Fruit fly (Drosophila melanogaster) Kc167 (cell line): ENCODE results near the gene Polr2G.

Source experiments
- Myc ChIP-seq: fragments of >200 bp; optimal IDR thresholded peaks from 2 replicates; lab custom pipeline; 2017; ENCODE audit warnings: missing external identifiers
- Sin3A ChIP-seq: fragments of >200 bp; optimal IDR thresholded peaks from 2 replicates; lab custom pipeline; 2018; ENCODE audit warnings: missing external identifiers
- h ChIP-seq: fragments of >200 bp; optimal IDR thresholded peaks from 3 replicates; lab custom pipeline; 2018; ENCODE audit warnings: missing external identifiers
- insv ChIP-seq: fragments of >200 bp; optimal IDR thresholded peaks from 3 replicates; lab custom pipeline; 2018; ENCODE audit warnings: missing external identifiers
- psq ChIP-seq: fragments of >200 bp; optimal IDR thresholded peaks from 2 replicates; lab custom pipeline; 2017; ENCODE audit warnings: missing external identifiers
- ttk ChIP-seq: sonication (Bioruptor generic); optimal IDR thresholded peaks from 2 replicates; lab custom pipeline; 2017; ENCODE audit warnings: missing external identifiers

Polr2G gene

DNA sequence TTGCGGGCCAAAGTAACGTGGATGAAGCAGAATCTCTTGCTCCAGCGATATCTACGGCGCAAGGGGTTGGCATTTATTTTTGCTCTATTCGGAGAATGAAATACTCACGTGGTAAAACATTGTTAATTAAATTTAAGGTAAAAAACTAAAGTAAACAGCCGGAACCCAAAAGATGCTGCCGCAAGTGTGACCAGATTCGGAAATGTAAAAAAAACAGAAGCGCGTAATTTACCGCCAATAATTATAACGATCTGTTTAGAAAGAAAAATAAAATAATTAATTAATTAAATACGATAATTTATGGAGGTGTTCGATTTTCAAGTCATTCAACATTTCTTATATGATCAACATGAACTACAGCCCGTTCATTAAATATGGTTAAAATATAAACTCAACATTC, at the start of gene Polr2G:
Gene Polr2G, minus strand, starts transcription at position 208 of the 400 bp plus-strand sequence.
- TF ChIP-seq Sin3A (lab: Kevin White, UChicago) (no peak), psq (lab: Kevin White, UChicago) (no peak), insv (lab: Kevin White, UChicago) (no peak), ttk (lab: Kevin White, UChicago) (no peak), h (no peak), Myc (lab: Kevin White, UChicago) (no peak)

dm6 chr3R:15268856-15269255, 45.9 kb upstream of the Polr2G start:
- no peak for TF ChIP-seq Sin3A (lab: Kevin White, UChicago)
- TF ChIP-seq Myc (lab: Kevin White, UChicago), result no peak
- TF ChIP-seq insv (lab: Kevin White, UChicago), result no peak
- no peak for TF ChIP-seq psq (lab: Kevin White, UChicago)
- no peak for TF ChIP-seq h
- no peak for TF ChIP-seq ttk (lab: Kevin White, UChicago)

dm6 chr3R:15268426-15268825, 45.4 kb upstream of the Polr2G start, which contains the start of the genes CG14864 and Zip88E:
Gene CG14864, minus strand, starts transcription at chr3R:15268538.
Gene Zip88E, plus strand, starts transcription at chr3R:15268662.
- TF ChIP-seq insv (lab: Kevin White, UChicago), result no peak

dm6 chr3R:15265406-15266040, 42.5 kb upstream of the Polr2G start, which contains the start of gene ATPsynO:
Gene ATPsynO, plus strand, starts transcription at chr3R:15265591.
- TF ChIP-seq insv (lab: Kevin White, UChicago), result no peak
- TF ChIP-seq h, result no peak
- no peak for TF ChIP-seq ttk (lab: Kevin White, UChicago)
- no peak for TF ChIP-seq psq (lab: Kevin White, UChicago)
- no peak for TF ChIP-seq Myc (lab: Kevin White, UChicago)
- TF ChIP-seq Sin3A (lab: Kevin White, UChicago), result no peak

DNA sequence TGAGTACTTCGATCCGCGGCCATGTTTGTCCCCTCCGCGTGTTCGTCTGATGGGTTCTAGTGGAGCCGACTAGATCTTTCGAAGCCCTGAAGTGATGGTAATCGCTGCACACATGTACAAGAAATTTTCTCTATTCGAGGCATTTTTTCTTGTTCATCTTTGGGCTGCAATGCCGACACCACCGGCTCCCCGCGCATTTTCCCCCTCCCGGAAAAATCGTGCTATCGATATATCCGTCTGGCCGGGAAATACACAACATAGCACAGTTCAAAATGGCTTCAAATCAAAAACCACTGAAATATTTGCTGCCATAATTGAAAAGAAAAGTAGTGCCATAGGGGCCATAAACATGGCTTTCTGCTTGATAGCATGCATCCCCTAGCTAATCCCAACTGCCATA, 41.0 kb upstream of the Polr2G start:
- no peak for TF ChIP-seq ttk (lab: Kevin White, UChicago)
- TF ChIP-seq insv (lab: Kevin White, UChicago), result no peak
- TF ChIP-seq psq (lab: Kevin White, UChicago), result no peak
- TF ChIP-seq h, result no peak
- no peak for TF ChIP-seq Myc (lab: Kevin White, UChicago)
- no peak for TF ChIP-seq Sin3A (lab: Kevin White, UChicago)

dm6 chr3R:15262710-15263672, 40.0 kb upstream of the Polr2G start, which contains the start of the genes eIF2gamma and Set:
Gene eIF2gamma, minus strand, starts transcription at chr3R:15263458.
Gene Set, plus strand, starts transcription at chr3R:15263552.
- no peak for TF ChIP-seq psq (lab: Kevin White, UChicago)
- TF ChIP-seq Sin3A (lab: Kevin White, UChicago), result no peak
- no peak for TF ChIP-seq h
- TF ChIP-seq insv (lab: Kevin White, UChicago), result no peak

DNA sequence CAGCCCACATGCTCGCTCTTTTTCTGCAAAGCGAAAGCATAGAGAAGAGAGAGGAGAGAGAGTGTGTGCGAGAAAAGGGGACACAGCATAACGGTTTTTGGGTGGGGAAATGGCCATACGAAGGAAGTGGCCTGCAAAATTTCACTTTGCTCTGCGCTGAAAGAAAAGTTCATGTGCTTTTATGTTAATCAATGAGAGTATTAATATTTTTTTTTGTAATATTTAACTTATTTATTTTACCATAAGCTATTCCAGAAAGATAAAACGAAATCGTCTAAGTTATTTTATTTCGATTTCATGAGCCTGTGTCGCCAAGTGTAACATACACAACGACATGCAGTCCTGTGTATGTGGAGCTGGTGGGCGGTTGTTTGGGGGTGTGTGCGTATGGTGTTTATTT, 27.5 kb upstream of the Polr2G start:
- no peak for TF ChIP-seq Sin3A (lab: Kevin White, UChicago)
- TF ChIP-seq insv (lab: Kevin White, UChicago), result no peak

- no peak for TF ChIP-seq h
- no peak for TF ChIP-seq Sin3A (lab: Kevin White, UChicago)
- no peak for TF ChIP-seq Myc (lab: Kevin White, UChicago)
- no peak for TF ChIP-seq ttk (lab: Kevin White, UChicago)
- no peak for TF ChIP-seq psq (lab: Kevin White, UChicago)
- no peak for TF ChIP-seq insv (lab: Kevin White, UChicago)
Observed at dm6 chr3R:15249735-15250134, 26.8 kb upstream of the Polr2G start, which contains the start of gene CG42404. Gene CG42404, plus strand, starts transcription at chr3R:15250094.

DNA sequence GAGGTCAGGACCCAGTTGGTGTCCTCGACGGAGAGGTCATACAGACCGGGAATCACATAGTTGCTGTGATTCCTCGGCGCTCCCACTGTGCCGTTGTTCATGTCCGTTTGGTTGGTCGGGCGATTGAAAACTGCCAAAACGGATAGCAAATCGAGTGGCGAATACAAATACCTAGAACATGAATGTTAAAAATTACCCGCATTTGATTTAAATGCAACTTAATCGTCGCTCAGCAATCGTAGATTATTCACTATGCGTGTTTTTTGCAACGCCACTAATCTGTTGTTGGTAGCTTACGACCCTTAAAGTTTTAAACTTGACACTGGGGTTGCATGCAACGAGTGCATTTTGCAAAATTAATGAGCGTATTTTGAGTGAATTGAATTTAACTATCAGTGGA, 26.1 kb upstream of the Polr2G start, which contains the start of gene Amt:
Gene Amt, minus strand, starts transcription at position 101 of the 400 bp plus-strand sequence.
- TF ChIP-seq Myc (lab: Kevin White, UChicago) (no peak), h (no peak), ttk (lab: Kevin White, UChicago) (no peak), psq (lab: Kevin White, UChicago) (no peak), Sin3A (lab: Kevin White, UChicago) (no peak)

DNA sequence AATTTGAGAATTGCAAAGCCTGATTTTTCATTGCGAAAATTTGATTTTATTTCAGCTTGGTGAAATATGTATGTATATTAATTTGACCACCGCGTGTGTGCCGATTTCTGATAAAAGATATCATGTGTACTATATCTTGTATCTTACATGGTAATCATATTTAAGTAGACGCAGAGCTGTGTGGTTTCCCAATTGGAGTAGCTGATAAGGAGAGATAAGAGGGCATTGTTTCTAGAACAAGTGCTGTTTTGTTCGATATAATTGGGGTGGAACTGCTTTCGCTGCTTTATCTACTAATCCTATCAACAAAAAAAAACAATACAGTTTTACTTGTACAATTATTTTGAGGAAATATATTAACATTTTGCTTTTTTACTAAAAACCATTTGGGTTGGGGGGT, 23.6 kb upstream of the Polr2G start:
- no peak for TF ChIP-seq Sin3A (lab: Kevin White, UChicago)
- TF ChIP-seq ttk (lab: Kevin White, UChicago), result no peak
- TF ChIP-seq h, result no peak
- TF ChIP-seq insv (lab: Kevin White, UChicago), result no peak
- TF ChIP-seq Myc (lab: Kevin White, UChicago), result no peak

DNA sequence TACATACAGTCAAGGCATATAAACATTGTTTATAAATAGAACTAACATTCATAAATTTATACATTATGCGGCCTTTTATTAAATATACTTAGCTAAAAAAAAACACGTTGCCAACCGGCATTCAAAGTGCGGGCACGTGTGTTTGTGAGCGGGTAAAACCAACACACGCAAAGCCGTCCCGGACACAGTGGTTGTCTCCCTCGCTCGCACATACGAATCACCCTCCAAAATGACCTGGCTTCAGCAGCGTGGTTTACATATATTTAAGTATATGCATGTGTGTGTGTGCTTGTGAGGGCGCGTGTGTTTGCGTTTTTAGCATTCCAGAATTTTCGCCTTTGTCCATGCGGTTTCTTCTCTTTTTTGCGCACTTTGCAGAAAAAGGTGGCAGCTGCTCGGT, 20.5 kb upstream of the Polr2G start:
- TF ChIP-seq h (no peak), ttk (lab: Kevin White, UChicago) (no peak), insv (lab: Kevin White, UChicago) (no peak), psq (lab: Kevin White, UChicago) (no peak), Sin3A (lab: Kevin White, UChicago) (no peak), Myc (lab: Kevin White, UChicago) (no peak)

- TF ChIP-seq psq (lab: Kevin White, UChicago), result no peak
- TF ChIP-seq Myc (lab: Kevin White, UChicago), result no peak
- no peak for TF ChIP-seq Sin3A (lab: Kevin White, UChicago)
- no peak for TF ChIP-seq h
- no peak for TF ChIP-seq insv (lab: Kevin White, UChicago)
- no peak for TF ChIP-seq ttk (lab: Kevin White, UChicago)
Observed at dm6 chr3R:15243046-15243356, 20.0 kb upstream of the Polr2G start.
